Fruit fly (Drosophila melanogaster) whole organism, adult: ENCODE data around the gene CG17300.

ENCODE experiments used
- CG5204 ChIP-seq: fragments of 200-800 bp; sonication (Bioruptor generic); optimal IDR thresholded peaks from 2 replicates; lab custom pipeline; 2016; ENCODE audit warnings: missing biosample characterization, missing genetic modification characterization
- CG7101 ChIP-seq: fragments of 200-800 bp; sonication (Bioruptor generic); optimal IDR thresholded peaks from 2 replicates; lab custom pipeline; 2018; ENCODE audit warnings: missing biosample characterization, mild to moderate bottlenecking, missing genetic modification characterization, moderate library complexity
- Mnt ChIP-seq: fragments of 200-800 bp; sonication (Bioruptor generic); optimal IDR thresholded peaks from 2 replicates; lab custom pipeline; 2016; ENCODE audit warnings: missing biosample characterization, mild to moderate bottlenecking, missing genetic modification characterization

dm6 chr3L:13108354-13108882 lies 21.3 kb upstream of the CG17300 start:
- TF ChIP-seq CG7101 (tag; lab: Kevin White, UChicago) = no peak
- no peak for TF ChIP-seq Mnt (GFP tag; lab: Kevin White, UChicago)
- TF ChIP-seq CG5204 (GFP tag; lab: Kevin White, UChicago) = no peak
